Worm (Caenorhabditis elegans): ENCODE measurements around the gene hsp-110.

The hsp-110 gene

ce11 chrIII:8449160-8449807 lies 2.6 kb upstream of the hsp-110 start, which contains the start of gene mrpl-32:
mrpl-32 (plus strand) TSS chrIII:8449757.
- TF ChIP-seq dao-5 (tag; optimal IDR thresholded peaks at IDR 0.05) (no peak), him-1 (tag; optimal IDR thresholded peaks at IDR 0.05) (no peak), W03F9.2 (tag; optimal IDR thresholded peaks at IDR 0.05) (peak; percentile 61)

DNA sequence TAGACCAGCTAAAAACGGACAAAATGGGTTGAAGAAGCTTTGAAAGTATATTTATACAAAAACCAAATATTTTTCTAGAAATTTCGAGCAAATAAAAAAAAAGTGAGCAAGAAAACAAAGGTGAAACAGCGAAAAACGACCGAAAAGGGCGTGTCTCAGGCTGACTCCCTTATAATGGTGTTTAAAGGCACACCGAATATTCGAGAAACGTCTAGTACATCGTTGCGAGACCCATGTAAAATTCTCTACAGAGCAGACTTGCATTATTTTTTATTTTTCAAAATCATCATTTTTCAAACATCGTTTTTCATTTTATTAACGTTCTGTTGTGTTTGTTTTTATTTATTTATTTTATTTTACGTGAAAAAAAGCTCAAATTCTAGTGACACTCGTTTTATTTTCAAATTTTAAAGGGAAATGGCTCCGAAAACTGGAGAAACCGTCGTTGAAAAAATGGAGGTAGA lies 263 bp upstream of the hsp-110 start, which contains the start of gene rpn-3:
TSS of gene rpn-3 (plus strand) at position 414 of the 464 bp plus-strand sequence.
- TF ChIP-seq dao-5 (tag; optimal IDR thresholded peaks at IDR 0.05), result no peak
- TF ChIP-seq W03F9.2 (tag; optimal IDR thresholded peaks at IDR 0.05), result peak; percentile 96
- TF ChIP-seq him-1 (tag; optimal IDR thresholded peaks at IDR 0.05), result peak; percentile 58

- no peak for TF ChIP-seq him-1 (tag; optimal IDR thresholded peaks at IDR 0.05)
- no peak for TF ChIP-seq dao-5 (tag; optimal IDR thresholded peaks at IDR 0.05)
- TF ChIP-seq W03F9.2 (tag; optimal IDR thresholded peaks at IDR 0.05), result no peak
Observed at ce11 chrIII:8446061-8446460, 648 bp downstream of the hsp-110 start.

DNA sequence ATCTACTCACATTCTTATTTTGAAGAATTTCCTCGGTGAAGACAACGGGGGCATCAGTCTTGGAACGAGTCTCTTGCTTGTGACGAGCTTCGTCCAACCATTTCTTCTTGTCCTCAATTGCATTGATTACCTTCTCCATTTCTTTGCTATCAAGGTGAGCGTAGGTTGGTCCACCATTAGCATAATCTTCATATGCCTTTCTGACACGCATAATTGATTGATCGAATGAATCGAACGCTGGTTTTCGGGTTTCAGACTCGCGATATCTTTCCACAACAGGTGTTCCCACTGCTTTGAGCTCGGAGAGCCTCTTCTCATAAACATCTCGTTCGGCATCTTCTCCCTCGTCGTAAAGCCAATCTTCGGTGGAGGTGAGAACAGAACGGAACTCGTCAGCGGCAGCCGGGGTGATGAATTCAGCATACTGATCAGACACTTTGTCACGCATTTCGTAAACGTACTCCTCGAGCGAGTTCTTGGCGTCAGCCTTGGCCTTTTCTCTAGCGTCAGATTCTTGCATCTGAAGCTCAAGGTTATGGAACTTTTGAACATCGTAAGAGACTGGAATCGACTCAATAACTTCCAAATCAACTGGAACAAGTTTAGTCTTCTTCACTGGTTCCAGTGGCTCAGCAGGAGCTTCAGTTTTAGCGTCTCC lies 2.1 kb downstream of the hsp-110 start:
- no peak for TF ChIP-seq him-1 (tag; optimal IDR thresholded peaks at IDR 0.05)
- no peak for TF ChIP-seq dao-5 (tag; optimal IDR thresholded peaks at IDR 0.05)
- TF ChIP-seq W03F9.2 (tag; optimal IDR thresholded peaks at IDR 0.05), result no peak

- TF ChIP-seq dao-5 (tag; optimal IDR thresholded peaks at IDR 0.05) (no peak), W03F9.2 (tag; optimal IDR thresholded peaks at IDR 0.05) (peak; percentile 91)
Observed at ce11 chrIII:8443557-8444131, 3.1 kb downstream of the hsp-110 start, which contains the start of gene ufbp-1. ufbp-1 (minus strand) TSS chrIII:8443607.

- TF ChIP-seq him-1 (tag; optimal IDR thresholded peaks at IDR 0.05) (no peak), W03F9.2 (tag; optimal IDR thresholded peaks at IDR 0.05) (no peak), dao-5 (tag; optimal IDR thresholded peaks at IDR 0.05) (no peak)
Observed at ce11 chrIII:8439312-8439711, 7.4 kb downstream of the hsp-110 start, which contains the start of gene pqn-96. pqn-96 (minus strand) TSS chrIII:8439412.

DNA sequence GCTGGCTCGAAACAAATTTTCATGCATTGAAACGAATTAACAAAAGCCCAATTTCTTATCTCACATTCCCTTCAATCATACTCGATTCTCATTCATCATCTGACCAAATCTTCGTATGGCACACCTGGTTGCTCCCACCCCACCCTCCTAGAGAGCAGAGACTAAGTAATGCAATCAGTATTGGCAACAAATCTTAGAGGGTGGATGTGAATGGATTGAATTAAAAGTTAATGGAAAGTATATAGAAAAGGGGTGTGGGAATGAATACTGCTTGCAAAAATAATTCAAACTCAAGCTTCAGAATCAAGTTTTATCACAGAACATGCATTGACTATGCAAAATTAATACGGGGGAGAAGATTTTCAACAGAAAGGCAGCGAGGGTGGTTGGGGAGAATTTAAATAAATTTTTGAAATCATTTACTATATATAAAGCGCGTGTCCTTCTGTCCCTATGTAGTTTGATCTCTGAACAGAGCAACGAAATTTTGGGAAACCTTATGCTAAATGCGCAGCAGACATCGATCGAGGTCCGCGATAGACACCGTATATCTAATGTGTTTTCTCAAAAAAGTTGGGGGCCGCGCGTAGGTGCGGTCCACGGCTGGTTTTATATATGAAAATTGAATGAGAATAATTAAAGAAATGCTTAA lies 8.8 kb downstream of the hsp-110 start:
- TF ChIP-seq W03F9.2 (tag; optimal IDR thresholded peaks at IDR 0.05) (no peak), him-1 (tag; optimal IDR thresholded peaks at IDR 0.05) (no peak), dao-5 (tag; optimal IDR thresholded peaks at IDR 0.05) (no peak)

DNA sequence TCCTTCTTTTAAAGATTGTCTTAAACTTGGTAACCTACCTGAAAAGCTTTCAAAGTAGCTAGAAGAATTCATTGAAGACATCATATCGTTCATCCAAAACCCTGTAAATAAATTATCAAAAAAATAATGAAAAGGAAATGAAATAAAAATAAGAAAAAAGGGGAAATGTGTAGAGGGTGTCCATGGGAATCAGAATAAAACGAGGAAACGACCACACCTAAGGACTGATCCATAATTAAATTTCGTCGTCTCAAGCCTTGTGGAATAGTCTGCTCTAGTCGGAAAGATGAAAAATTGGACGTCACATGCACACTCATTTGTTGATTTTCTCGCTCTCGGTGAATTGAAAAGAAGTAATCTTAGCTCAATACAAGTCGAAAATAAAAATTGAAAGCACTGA lies 11.6 kb downstream of the hsp-110 start, which contains the start of gene ZK1236.9:
TSS of gene ZK1236.9 (minus strand) at position 101 of the 400 bp plus-strand sequence.
- TF ChIP-seq W03F9.2 (tag; optimal IDR thresholded peaks at IDR 0.05) (no peak), him-1 (tag; optimal IDR thresholded peaks at IDR 0.05) (no peak), dao-5 (tag; optimal IDR thresholded peaks at IDR 0.05) (no peak)

- no peak for TF ChIP-seq W03F9.2 (tag; optimal IDR thresholded peaks at IDR 0.05)
Observed at ce11 chrIII:8432143-8432542, 14.6 kb downstream of the hsp-110 start, which contains the start of gene ZK1236.5. ZK1236.5 (minus strand) TSS chrIII:8432214.

ce11 chrIII:8429497-8429896 lies 17.2 kb downstream of the hsp-110 start:
- no peak for TF ChIP-seq W03F9.2 (tag; optimal IDR thresholded peaks at IDR 0.05)
- TF ChIP-seq dao-5 (tag; optimal IDR thresholded peaks at IDR 0.05), result no peak
- TF ChIP-seq him-1 (tag; optimal IDR thresholded peaks at IDR 0.05), result no peak

- TF ChIP-seq dao-5 (tag; optimal IDR thresholded peaks at IDR 0.05), result no peak
- no peak for TF ChIP-seq W03F9.2 (tag; optimal IDR thresholded peaks at IDR 0.05)
- TF ChIP-seq him-1 (tag; optimal IDR thresholded peaks at IDR 0.05), result no peak
Observed at ce11 chrIII:8429035-8429434, 17.7 kb downstream of the hsp-110 start, which contains the start of gene ZK1236.1. ZK1236.1 (plus strand) TSS chrIII:8429297.

DNA sequence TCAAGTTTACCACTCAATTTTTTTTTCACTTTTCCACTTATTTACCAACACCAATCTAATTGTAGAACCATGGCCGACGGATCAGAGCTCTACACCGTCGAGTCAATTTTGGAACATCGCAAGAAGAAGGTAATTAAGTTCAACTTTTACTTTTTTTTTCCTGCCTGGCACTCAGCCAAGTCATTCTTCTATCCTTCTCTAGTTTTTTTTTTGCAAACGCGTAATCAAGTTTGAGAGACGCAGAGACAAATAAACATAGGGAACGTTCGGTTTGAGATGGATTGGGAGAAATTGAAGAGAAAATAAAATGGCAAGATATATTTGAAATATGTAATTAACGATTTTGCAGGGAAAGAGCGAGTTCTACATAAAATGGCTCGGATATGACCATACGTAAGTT lies 20.4 kb downstream of the hsp-110 start, which contains the start of gene cec-1:
TSS of gene cec-1 (plus strand) at position 63 of the 400 bp plus-strand sequence.
- TF ChIP-seq dao-5 (tag; optimal IDR thresholded peaks at IDR 0.05), result no peak
- no peak for TF ChIP-seq him-1 (tag; optimal IDR thresholded peaks at IDR 0.05)
- no peak for TF ChIP-seq W03F9.2 (tag; optimal IDR thresholded peaks at IDR 0.05)

- TF ChIP-seq him-1 (tag; optimal IDR thresholded peaks at IDR 0.05), result peak; percentile 61
- TF ChIP-seq dao-5 (tag; optimal IDR thresholded peaks at IDR 0.05), result peak; percentile 56
- TF ChIP-seq W03F9.2 (tag; optimal IDR thresholded peaks at IDR 0.05), result no peak
Observed at ce11 chrIII:8425076-8425475, 21.6 kb downstream of the hsp-110 start.
